Worm (Caenorhabditis elegans): Measurements from ENCODE around the gene C49C8.1.
A peak's percentile ranks its signal among the peaks of the same experiment; 100 is the strongest.

C49C8.1 gene

ce11 chrIV:8620102-8620733 lies 34.2 kb upstream of the C49C8.1 start, which contains the start of gene lin-49 (continued):
- TF ChIP-seq lin-15B (tag; optimal IDR thresholded peaks at IDR 0.05) (no peak), lin-1 (GFP tag; IDR thresholded peaks at IDR 0.05) (no peak; the same call in 1 of the 2 replicates), nhr-10 (tag; optimal IDR thresholded peaks at IDR 0.05) (no peak), fos-1 (tag; optimal IDR thresholded peaks at IDR 0.05) (no peak), F37D6.2 (tag; optimal IDR thresholded peaks at IDR 0.05) (no peak), zip-2 (tag; optimal IDR thresholded peaks at IDR 0.05) (no peak), ceh-44 (GFP tag; IDR thresholded peaks at IDR 0.05) (no peak), gei-8 (GFP tag; optimal IDR thresholded peaks at IDR 0.05) (no peak), lir-3 (tag; optimal IDR thresholded peaks at IDR 0.05) (no peak), zip-11 (GFP tag; IDR thresholded peaks at IDR 0.05) (no peak), rbr-2 (tag; optimal IDR thresholded peaks at IDR 0.05) (peak; percentile 56), T26A8.4 (GFP tag; IDR thresholded peaks at IDR 0.05) (no peak), dpl-1 (GFP tag; optimal IDR thresholded peaks at IDR 0.05) (peak; percentile 40), saeg-2 (GFP tag; IDR thresholded peaks at IDR 0.05) (no peak), lin-38 (GFP tag; IDR thresholded peaks at IDR 0.05) (peak; percentile 44), hmg-1.1 (GFP tag; IDR thresholded peaks at IDR 0.05) (peak; percentile 81), zfp-3 (GFP tag; conservative IDR thresholded peaks at IDR 0.05) (no peak), nhr-6 (tag; optimal IDR thresholded peaks at IDR 0.05) (peak; percentile 76), ceh-62 (tag; optimal IDR thresholded peaks at IDR 0.05) (no peak), snpc-4 (tag; optimal IDR thresholded peaks at IDR 0.05) (no peak), daf-19 (GFP tag; conservative IDR thresholded peaks at IDR 0.05) (no peak), php-3 (GFP tag; IDR thresholded peaks at IDR 0.05) (no peak), snpc-1.2 (GFP tag; IDR thresholded peaks at IDR 0.05) (no peak), nhr-48 (tag; optimal IDR thresholded peaks at IDR 0.05) (peak; percentile 12), tag-97 (GFP tag; IDR thresholded peaks at IDR 0.05) (no peak), daf-12 (tag; optimal IDR thresholded peaks at IDR 0.05) (no peak), hlh-11 (tag; optimal IDR thresholded peaks at IDR 0.05) (peak; percentile 86), madf-9 (GFP tag; conservative IDR thresholded peaks at IDR 0.05) (no peak), ctbp-1 (GFP tag; IDR thresholded peaks at IDR 0.05) (0 out of 2 replicates have a peak, but pooled peaks have one; percentile 42)

- TF ChIP-seq T20F7.1 (GFP tag; optimal IDR thresholded peaks at IDR 0.05) (no peak), ceh-28 (tag; optimal IDR thresholded peaks at IDR 0.05) (no peak), mes-2 (tag; optimal IDR thresholded peaks at IDR 0.05; ENCODE audit: poor library complexity, severe bottlenecking) (no peak), ceh-20 (GFP tag; IDR thresholded peaks at IDR 0.05) (no peak), duxl-1 (tag; optimal IDR thresholded peaks at IDR 0.05; ENCODE audit: poor library complexity) (no peak), nhr-48 (tag; optimal IDR thresholded peaks at IDR 0.05) (no peak), hlh-11 (tag; optimal IDR thresholded peaks at IDR 0.05) (no peak), snpc-1.2 (GFP tag; IDR thresholded peaks at IDR 0.05) (no peak), zip-11 (GFP tag; IDR thresholded peaks at IDR 0.05) (no peak), nhr-102 (tag; optimal IDR thresholded peaks at IDR 0.05) (no peak), Y105C5A.15 (GFP tag; IDR thresholded peaks at IDR 0.05) (no peak), dve-1 (tag; optimal IDR thresholded peaks at IDR 0.05; ENCODE audit: insufficient read depth) (no peak), daf-8 (GFP tag; IDR thresholded peaks at IDR 0.05) (no peak)
Observed at ce11 chrIV:8625730-8626129, 28.6 kb upstream of the C49C8.1 start.

DNA sequence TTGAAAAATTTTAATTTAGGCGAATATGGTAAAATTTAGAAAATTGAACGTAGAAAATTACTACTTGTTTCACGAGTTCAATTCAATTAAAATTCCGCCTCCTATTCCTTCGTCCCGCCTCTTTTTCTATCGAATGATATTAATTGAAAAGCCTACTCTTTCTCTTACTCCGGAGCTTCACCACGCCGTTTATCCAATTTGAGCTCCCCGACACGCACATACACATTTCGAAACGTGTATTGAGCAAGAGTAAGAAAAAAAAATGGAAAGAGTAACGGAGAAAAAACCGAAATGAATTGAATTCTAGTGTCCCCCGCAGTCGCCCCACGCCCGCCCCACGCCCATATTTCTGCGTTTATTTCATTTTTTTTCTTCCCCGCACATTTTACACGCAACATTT lies 28.1 kb upstream of the C49C8.1 start:
- TF ChIP-seq ctbp-1 (GFP tag; IDR thresholded peaks at IDR 0.05) (0 out of 2 replicates have a peak, but pooled peaks have one; percentile 18), ceh-44 (GFP tag; IDR thresholded peaks at IDR 0.05) (no peak), set-16 (GFP tag; IDR thresholded peaks at IDR 0.05) (no peak), nhr-25 (tag; optimal IDR thresholded peaks at IDR 0.05; ENCODE audit: borderline replicate concordance, insufficient read depth) (no peak), lsy-2 (tag; optimal IDR thresholded peaks at IDR 0.05) (no peak), lin-1 (GFP tag; IDR thresholded peaks at IDR 0.05) (no peak), cey-2 (tag; optimal IDR thresholded peaks at IDR 0.05; ENCODE audit: borderline replicate concordance, insufficient read depth) (no peak), zip-11 (GFP tag; IDR thresholded peaks at IDR 0.05) (no peak), aha-1 (tag) (peak; percentile 8), egl-43 (GFP tag; IDR thresholded peaks at IDR 0.05) (0 out of 2 replicates have a peak, but pooled peaks have one; percentile 24), nhr-42 (GFP tag; IDR thresholded peaks at IDR 0.05) (no peak), pha-4 (GFP tag; IDR thresholded peaks at IDR 0.05) (0 out of 2 replicates have a peak, but pooled peaks have one; percentile 8), pha-4 (tag; optimal IDR thresholded peaks at IDR 0.05) (no peak), lir-3 (tag; optimal IDR thresholded peaks at IDR 0.05) (no peak), nhr-11 (tag; optimal IDR thresholded peaks at IDR 0.05) (no peak), ceh-82 (tag; optimal IDR thresholded peaks at IDR 0.05) (no peak)

Data from whole organism, L4 larva.